Fruit fly (Drosophila melanogaster) whole organism, embryonic: Measurements from ENCODE around the gene mRpL10.

Experiments
- ATbp ChIP-seq: fragments of 200-800 bp; sonication (Bioruptor generic); optimal IDR thresholded peaks from 2 replicates; lab custom pipeline; 2017; ENCODE audit warnings: missing biosample characterization, mild to moderate bottlenecking, missing genetic modification characterization, missing genetic modification reagents
- Antp ChIP-seq: fragments of 200-800 bp; sonication (Bioruptor generic); optimal IDR thresholded peaks from 3 replicates; lab custom pipeline; 2016; ENCODE audit warnings: missing biosample characterization, missing genetic modification characterization
- Atf6 ChIP-seq: fragments of 200-800 bp; sonication (Bioruptor generic); IDR thresholded peaks from 2 replicates; pipeline ENCODE4 v1.3.6; 2022; ENCODE audit warnings: missing biosample characterization, missing genetic modification characterization
- CG10209 ChIP-seq: fragments of 200-800 bp; sonication (Bioruptor generic); optimal IDR thresholded peaks from 3 replicates; lab custom pipeline; 2017; ENCODE audit warnings: missing biosample characterization, mild to moderate bottlenecking, missing genetic modification characterization, missing genetic modification reagents
- CG1024 ChIP-seq: fragments of 200-800 bp; sonication (Bioruptor generic); IDR thresholded peaks from 2 replicates; pipeline ENCODE4 v1.3.6; 2022; ENCODE audit warnings: missing biosample characterization, missing genetic modification characterization
- CG10431 ChIP-seq: fragments of 200-800 bp; sonication (Bioruptor generic); optimal IDR thresholded peaks from 3 replicates; lab custom pipeline; 2018; ENCODE audit warnings: missing biosample characterization, mild to moderate bottlenecking, missing genetic modification characterization
- CG10543 ChIP-seq: fragments of 200-800 bp; sonication (Bioruptor generic); optimal IDR thresholded peaks from 3 replicates; lab custom pipeline; 2017; ENCODE audit warnings: missing biosample characterization, mild to moderate bottlenecking, missing genetic modification characterization, moderate library complexity
- CG12744 ChIP-seq: fragments of 200-800 bp; sonication (Bioruptor generic); optimal IDR thresholded peaks from 2 replicates; lab custom pipeline; 2016; ENCODE audit warnings: missing biosample characterization, missing genetic modification characterization
- CG12769 ChIP-seq: fragments of 200-800 bp; sonication (Bioruptor generic); optimal IDR thresholded peaks from 2 replicates; lab custom pipeline; 2019; ENCODE audit warnings: missing biosample characterization, mild to moderate bottlenecking, missing genetic modification characterization, moderate library complexity
- CG12942 ChIP-seq: fragments of 200-800 bp; sonication (Bioruptor generic); optimal IDR thresholded peaks from 3 replicates; lab custom pipeline; 2016; ENCODE audit warnings: missing biosample characterization, missing genetic modification characterization
- CG14441 ChIP-seq: fragments of 200-800 bp; sonication (Bioruptor generic); IDR thresholded peaks from 2 replicates; pipeline ENCODE4 v1.3.6; 2022; ENCODE audit warnings: missing biosample characterization, missing genetic modification characterization
- CG15514 ChIP-seq: fragments of 200-800 bp; sonication (Bioruptor generic); optimal IDR thresholded peaks from 3 replicates; lab custom pipeline; 2017; ENCODE audit warnings: missing biosample characterization, missing genetic modification characterization, mild to moderate bottlenecking, moderate library complexity, missing genetic modification reagents
- CG17829 ChIP-seq: fragments of 200-800 bp; optimal IDR thresholded peaks from 2 replicates; lab custom pipeline; 2019; ENCODE audit warnings: missing biosample characterization, mild to moderate bottlenecking, missing genetic modification characterization, moderate library complexity
- CG31365 ChIP-seq: fragments of 200-800 bp; sonication (Bioruptor generic); optimal IDR thresholded peaks from 2 replicates; lab custom pipeline; 2018; ENCODE audit warnings: missing biosample characterization, mild to moderate bottlenecking, missing genetic modification characterization
- CG34376 ChIP-seq: fragments of 200-800 bp; sonication (Bioruptor generic); optimal IDR thresholded peaks from 2 replicates; lab custom pipeline; 2018; ENCODE audit warnings: missing biosample characterization, mild to moderate bottlenecking, missing genetic modification characterization
- CG4854 ChIP-seq: fragments of 200-800 bp; sonication (Bioruptor generic); optimal IDR thresholded peaks from 2 replicates; lab custom pipeline; 2016; ENCODE audit warnings: missing biosample characterization, missing genetic modification characterization, inconsistent platforms
- CG6654 ChIP-seq: fragments of 200-800 bp; sonication (Bioruptor generic); optimal IDR thresholded peaks from 2 replicates; lab custom pipeline; 2017; ENCODE audit warnings: missing biosample characterization, mild to moderate bottlenecking, missing genetic modification characterization
- CG7357 ChIP-seq: fragments of 200-800 bp; sonication (Bioruptor generic); IDR thresholded peaks from 3 replicates; pipeline ENCODE4 v1.3.6; 2022; ENCODE audit warnings: missing biosample characterization, missing genetic modification characterization
- CG7372 ChIP-seq: fragments of 200-800 bp; sonication (Bioruptor generic); IDR thresholded peaks from 2 replicates; pipeline ENCODE4 v1.3.6; 2022; ENCODE audit warnings: missing biosample characterization, missing genetic modification characterization
- CG7987 ChIP-seq: fragments of 200-800 bp; sonication (Bioruptor generic); optimal IDR thresholded peaks from 2 replicates; lab custom pipeline; 2018; ENCODE audit warnings: missing biosample characterization, mild to moderate bottlenecking, missing genetic modification characterization, moderate library complexity
- D19B ChIP-seq: fragments of 200-800 bp; sonication (Bioruptor generic); optimal IDR thresholded peaks from 2 replicates; lab custom pipeline; 2017; ENCODE audit warnings: missing biosample characterization, mild to moderate bottlenecking, missing genetic modification characterization
- Dp ChIP-seq: fragments of 200-800 bp; sonication (Bioruptor generic); optimal IDR thresholded peaks from 2 replicates; lab custom pipeline; 2018; ENCODE audit warnings: missing biosample characterization, mild to moderate bottlenecking, missing genetic modification characterization, moderate library complexity
- Gug ChIP-seq: fragments of 200-800 bp; sonication (Bioruptor generic); IDR thresholded peaks from 4 replicates; pipeline ENCODE4 v1.3.6; 2022; ENCODE audit warnings: missing biosample characterization, missing genetic modification characterization
- Med ChIP-seq: fragments of 200-800 bp; sonication (Bioruptor generic); peaks from one replicate; lab custom pipeline; 2016; ENCODE audit warnings: missing biosample characterization, missing genetic modification characterization, mild to moderate bottlenecking, inconsistent platforms, moderate library complexity
- NC2β ChIP-seq: fragments of 200-800 bp; sonication (Bioruptor generic); optimal IDR thresholded peaks from 2 replicates; lab custom pipeline; 2016; ENCODE audit warnings: missing biosample characterization, missing genetic modification characterization
- Ravus ChIP-seq: fragments of 200-800 bp; sonication (Bioruptor generic); IDR thresholded peaks from 2 replicates; pipeline ENCODE4 v1.3.6; 2022; ENCODE audit warnings: missing biosample characterization, missing genetic modification characterization
- Rx ChIP-seq: fragments of 200-800 bp; sonication (Bioruptor generic); IDR thresholded peaks from 2 replicates; pipeline ENCODE4 v1.3.6; 2022; ENCODE audit warnings: missing biosample characterization, missing genetic modification characterization
- Usf ChIP-seq: fragments of 200-800 bp; sonication (Bioruptor generic); optimal IDR thresholded peaks from 2 replicates; lab custom pipeline; 2017; ENCODE audit warnings: missing genotype, missing biosample characterization, missing genetic modification characterization
- ash1 ChIP-seq: fragments of 200-800 bp; sonication (Bioruptor generic); optimal IDR thresholded peaks from 2 replicates; lab custom pipeline; 2018; ENCODE audit warnings: missing biosample characterization, mild to moderate bottlenecking, missing genetic modification characterization
- bcd ChIP-seq: fragments of 200-800 bp; sonication (Bioruptor generic); optimal IDR thresholded peaks from 2 replicates; lab custom pipeline; 2017; ENCODE audit warnings: missing biosample characterization, mild to moderate bottlenecking, missing genetic modification characterization
- ewg ChIP-seq: fragments of 200-800 bp; sonication (Bioruptor generic); optimal IDR thresholded peaks from 3 replicates; lab custom pipeline; 2017; ENCODE audit warnings: mild to moderate bottlenecking, missing biosample characterization, missing genetic modification reagents, missing genetic modification characterization
- gcm ChIP-seq: fragments of 200-800 bp; sonication (Bioruptor generic); optimal IDR thresholded peaks from 2 replicates; lab custom pipeline; 2019; ENCODE audit warnings: missing biosample characterization, mild to moderate bottlenecking, missing genetic modification characterization, moderate library complexity
- gcm2 ChIP-seq: fragments of 200-800 bp; sonication (Bioruptor generic); optimal IDR thresholded peaks from 2 replicates; lab custom pipeline; 2016; ENCODE audit warnings: missing biosample characterization, missing genetic modification characterization
- gro ChIP-seq: fragments of 200-800 bp; sonication (Bioruptor generic); optimal IDR thresholded peaks from 2 replicates; lab custom pipeline; 2016; ENCODE audit warnings: missing biosample characterization, missing genetic modification characterization
- gt ChIP-seq: fragments of 200-800 bp; sonication (Bioruptor generic); IDR thresholded peaks from 2 replicates; pipeline ENCODE4 v1.3.6; 2022; ENCODE audit warnings: missing biosample characterization, missing genetic modification characterization
- hb ChIP-seq: fragments of 200-800 bp; sonication (Bioruptor generic); IDR thresholded peaks from 3 replicates; pipeline ENCODE4 v1.3.6; 2022; ENCODE audit warnings: missing biosample characterization, missing genetic modification characterization; ENCODE audit not compliant: partially characterized antibody
- kay ChIP-seq: fragments of 200-800 bp; sonication (Bioruptor generic); optimal IDR thresholded peaks from 2 replicates; lab custom pipeline; 2016; ENCODE audit warnings: missing biosample characterization, missing genetic modification characterization
- kni ChIP-seq: fragments of 200-800 bp; sonication (Bioruptor generic); optimal IDR thresholded peaks from 3 replicates; lab custom pipeline; 2017; ENCODE audit warnings: mild to moderate bottlenecking, missing biosample characterization, missing genetic modification reagents, missing genetic modification characterization
- luna ChIP-seq: fragments of 200-800 bp; sonication (Bioruptor generic); optimal IDR thresholded peaks from 2 replicates; lab custom pipeline; 2016; ENCODE audit warnings: missing biosample characterization, missing genetic modification characterization
- mld ChIP-seq: fragments of 200-800 bp; sonication (Bioruptor generic); IDR thresholded peaks from 3 replicates; pipeline ENCODE4 v1.3.6; 2022; ENCODE audit warnings: missing biosample characterization, missing genetic modification characterization; ENCODE audit not compliant: partially characterized antibody
- nerfin-1 ChIP-seq: fragments of 200-800 bp; sonication (Bioruptor generic); optimal IDR thresholded peaks from 3 replicates; lab custom pipeline; 2019; ENCODE audit warnings: missing biosample characterization, mild to moderate bottlenecking, missing genetic modification characterization, moderate library complexity
- pnt ChIP-seq: fragments of 200-800 bp; sonication (Bioruptor generic); optimal IDR thresholded peaks from 3 replicates; lab custom pipeline; 2016; ENCODE audit warnings: missing biosample characterization, missing genetic modification characterization
- prd ChIP-seq, 3 experiments: fragments of >200 bp in 2 of 3; fragments of 200-800 bp in 1 of 3; sonication (Bioruptor generic) in 1 of 3; optimal IDR thresholded peaks in 2 of 3; IDR thresholded peaks in 1 of 3; 2 replicates in 2 of 3; 3 replicates in 1 of 3; pipeline versions ENCODE4 v1.3.6 to Lab custom; 2017 to 2022; ENCODE audit warnings: missing biosample characterization in 1 of 3, missing genetic modification characterization in 1 of 3
- scrt ChIP-seq: fragments of 200-800 bp; sonication (Bioruptor generic); optimal IDR thresholded peaks from 2 replicates; lab custom pipeline; 2018; ENCODE audit warnings: missing biosample characterization, mild to moderate bottlenecking, missing genetic modification characterization, moderate library complexity
- sd ChIP-seq: fragments of 200-800 bp; sonication (Bioruptor generic); optimal IDR thresholded peaks from 3 replicates; lab custom pipeline; 2018; ENCODE audit warnings: missing biosample characterization, mild to moderate bottlenecking, missing genetic modification characterization, moderate library complexity
- sens ChIP-seq: fragments of 200-800 bp; sonication (Bioruptor generic); peaks from one replicate; lab custom pipeline; 2016; ENCODE audit warnings: missing biosample characterization, missing genetic modification characterization
- tap ChIP-seq: fragments of 200-800 bp; optimal IDR thresholded peaks from 3 replicates; lab custom pipeline; 2019; ENCODE audit warnings: missing biosample characterization, mild to moderate bottlenecking, missing genetic modification characterization, moderate library complexity
- tna ChIP-seq: fragments of 200-800 bp; sonication (Bioruptor generic); IDR thresholded peaks from 2 replicates; pipeline ENCODE4 v1.3.6; 2022; ENCODE audit warnings: missing biosample characterization, missing genetic modification characterization; ENCODE audit not compliant: partially characterized antibody
- yki ChIP-seq: fragments of >200 bp; optimal IDR thresholded peaks from 3 replicates; lab custom pipeline; 2018

The mRpL10 gene

dm6 chr2L:250507-251215 is 47.1 kb downstream of the mRpL10 start, which contains the start of gene kis (continued):
- no peak; the same call in 3 of the 4 replicates for TF ChIP-seq Gug
- peak; percentile 70 for TF ChIP-seq sd (tag; lab: Kevin White, UChicago)
- no peak for TF ChIP-seq Atf6 (GFP tag; lab: Robert Waterston, UW)
- TF ChIP-seq CG7357 (GFP tag; lab: Robert Waterston, UW): no peak
- no peak for TF ChIP-seq CG7372 (GFP tag; lab: Robert Waterston, UW)
- no peak for TF ChIP-seq CG14441 (GFP tag; lab: Robert Waterston, UW)
- peak; percentile 37 for TF ChIP-seq CG17829 (tag; lab: Kevin White, UChicago)
- TF ChIP-seq Usf: no peak
- peak; percentile 76 for TF ChIP-seq gro
- TF ChIP-seq NC2β (GFP tag; lab: Kevin White, UChicago): peak; percentile 34
- TF ChIP-seq CG10543 (GFP tag; lab: Kevin White, UChicago): peak; percentile 64
- no peak for TF ChIP-seq CG6654
- TF ChIP-seq CG12942 (GFP tag; lab: Kevin White, UChicago): peak; percentile 30
- TF ChIP-seq gt (GFP tag; lab: Robert Waterston, UW): no peak
- peak; percentile 91 for TF ChIP-seq tna
- TF ChIP-seq luna (GFP tag; lab: Kevin White, UChicago): no peak
- TF ChIP-seq CG31365 (tag; lab: Kevin White, UChicago): peak; percentile 12
- peak; percentile 23 for TF ChIP-seq ash1
- no peak for TF ChIP-seq gcm2 (GFP tag; lab: Kevin White, UChicago)
- peak; percentile 68 for TF ChIP-seq CG15514 (GFP tag; lab: Kevin White, UChicago)
- TF ChIP-seq gcm: peak; percentile 21
- no peak for TF ChIP-seq CG1024 (GFP tag; lab: Robert Waterston, UW)
- no peak for TF ChIP-seq tap (tag; lab: Kevin White, UChicago)
- TF ChIP-seq CG10431 (GFP tag; lab: Kevin White, UChicago): peak; percentile 16
- no peak for TF ChIP-seq ATbp (GFP tag; lab: Kevin White, UChicago)
- TF ChIP-seq Med (GFP tag; lab: Kevin White, UChicago): peak; percentile 91
- peak; percentile 47 for TF ChIP-seq Antp (GFP tag; lab: Kevin White, UChicago)
- TF ChIP-seq CG10209 (GFP tag; lab: Kevin White, UChicago): peak; percentile 29
- peak; percentile 89 for TF ChIP-seq mld (GFP tag; lab: Robert Waterston, UW)
- TF ChIP-seq yki (lab: Kevin White, UChicago): no peak
- peak; percentile 48 for TF ChIP-seq nerfin-1 (tag; lab: Kevin White, UChicago)
- TF ChIP-seq Dp (GFP tag; lab: Kevin White, UChicago): peak; percentile 56
- TF ChIP-seq prd (optimal IDR thresholded peaks at IDR 0.05; lab: Kevin White, UChicago): no peak
- TF ChIP-seq prd (GFP tag; IDR thresholded peaks at IDR 0.05; lab: Robert Waterston, UW): peak; percentile 49; the same call in 2 of the 3 replicates
- TF ChIP-seq CG34376: peak; percentile 47
- TF ChIP-seq Rx (GFP tag; lab: Robert Waterston, UW): no peak
- no peak for TF ChIP-seq ewg (GFP tag; lab: Kevin White, UChicago)
- peak; percentile 91 for TF ChIP-seq hb (GFP tag; lab: Robert Waterston, UW)
- TF ChIP-seq D19B (GFP tag; lab: Kevin White, UChicago): no peak
- peak; percentile 17 for TF ChIP-seq CG12744 (GFP tag; lab: Kevin White, UChicago)
- TF ChIP-seq bcd (GFP tag; lab: Kevin White, UChicago): peak; percentile 23
- TF ChIP-seq scrt (GFP tag; lab: Kevin White, UChicago): peak; percentile 69
- peak; percentile 30 for TF ChIP-seq CG4854 (GFP tag; lab: Kevin White, UChicago)
- no peak for TF ChIP-seq Ravus (GFP tag; lab: Robert Waterston, UW)
- peak; percentile 25 for TF ChIP-seq CG7987 (GFP tag; lab: Kevin White, UChicago)
- TF ChIP-seq CG12769: peak; percentile 70
- TF ChIP-seq kay: no peak
- no peak for TF ChIP-seq pnt (GFP tag; lab: Kevin White, UChicago)
- peak; percentile 27 for TF ChIP-seq kni (GFP tag; lab: Kevin White, UChicago)
- TF ChIP-seq sens (GFP tag; lab: Kevin White, UChicago): peak; percentile 90
